Worm (Caenorhabditis elegans): ENCODE data around the gene F55G11.10.

Gene F55G11.10

ce11 chrIV:12969141-12969540 lies 20.6 kb downstream of the F55G11.10 start, which contains the start of gene F55G11.2:
Gene F55G11.2, minus strand, starts transcription at chrIV:12969289.
- TF ChIP-seq unc-62 (GFP tag; optimal IDR thresholded peaks at IDR 0.05): no peak
- TF ChIP-seq mep-1 (tag; optimal IDR thresholded peaks at IDR 0.05): no peak
- TF ChIP-seq sptf-1 (tag; optimal IDR thresholded peaks at IDR 0.05): no peak
- no peak for TF ChIP-seq snpc-4 (tag; optimal IDR thresholded peaks at IDR 0.05)
- no peak for TF ChIP-seq lin-13 (tag; optimal IDR thresholded peaks at IDR 0.05)
- no peak for TF ChIP-seq sem-2 (GFP tag; optimal IDR thresholded peaks at IDR 0.05)
- no peak for TF ChIP-seq flh-1 (GFP tag; optimal IDR thresholded peaks at IDR 0.05)
- no peak for TF ChIP-seq ceh-83 (GFP tag; optimal IDR thresholded peaks at IDR 0.05)
- TF ChIP-seq tbx-8 (GFP tag; optimal IDR thresholded peaks at IDR 0.05): no peak
- no peak for TF ChIP-seq ceh-43 (GFP tag; optimal IDR thresholded peaks at IDR 0.05)
- TF ChIP-seq unc-120 (tag; optimal IDR thresholded peaks at IDR 0.05; ENCODE audit: poor library complexity, severe bottlenecking): no peak
- no peak for TF ChIP-seq ztf-11 (tag; optimal IDR thresholded peaks at IDR 0.05)
- TF ChIP-seq elt-1 (tag; optimal IDR thresholded peaks at IDR 0.05; ENCODE audit: borderline replicate concordance, insufficient read depth): no peak
- TF ChIP-seq nhr-237 (tag; optimal IDR thresholded peaks at IDR 0.05): no peak
- TF ChIP-seq zip-8 (tag; optimal IDR thresholded peaks at IDR 0.05): no peak

DNA sequence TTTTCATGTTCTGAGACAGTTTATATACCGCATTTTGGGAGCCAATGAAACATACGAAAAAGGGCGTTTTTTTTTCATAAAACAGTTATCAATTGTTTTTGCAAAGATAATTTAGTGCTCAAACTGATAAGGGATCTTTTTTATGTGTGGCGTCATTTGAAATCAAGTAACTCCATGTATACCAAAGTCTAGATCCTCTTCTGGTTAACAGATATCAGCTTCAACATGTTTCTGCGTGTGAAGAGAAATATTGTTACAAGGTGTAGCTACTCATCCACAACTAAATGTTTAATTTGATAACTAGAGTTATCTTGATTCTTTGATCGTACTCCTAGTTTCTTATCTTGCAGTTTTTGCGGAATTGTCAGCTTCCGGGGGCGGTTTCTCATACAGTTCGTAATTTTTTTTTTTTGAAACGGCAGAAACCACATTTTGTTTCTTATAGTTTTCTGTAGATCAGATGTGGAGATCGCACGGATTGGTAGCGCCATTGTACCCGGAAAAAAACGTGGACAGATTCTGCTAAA lies 23.5 kb downstream of the F55G11.10 start:
- TF ChIP-seq M03D4.4 (tag; optimal IDR thresholded peaks at IDR 0.05) (no peak), ztf-11 (tag; optimal IDR thresholded peaks at IDR 0.05) (no peak), snpc-4 (tag; optimal IDR thresholded peaks at IDR 0.05) (no peak), nhr-2 (tag; optimal IDR thresholded peaks at IDR 0.05) (no peak), nhr-12 (tag; optimal IDR thresholded peaks at IDR 0.05) (no peak), mab-5 (tag; optimal IDR thresholded peaks at IDR 0.05) (no peak), ham-2 (GFP tag; optimal IDR thresholded peaks at IDR 0.05) (no peak), lin-13 (tag; optimal IDR thresholded peaks at IDR 0.05) (no peak), zip-8 (tag; optimal IDR thresholded peaks at IDR 0.05) (no peak), unc-39 (tag; optimal IDR thresholded peaks at IDR 0.05) (no peak), unc-120 (tag; optimal IDR thresholded peaks at IDR 0.05; ENCODE audit: poor library complexity, severe bottlenecking) (no peak), pha-4 (tag; optimal IDR thresholded peaks at IDR 0.05) (no peak), lin-32 (GFP tag; optimal IDR thresholded peaks at IDR 0.05) (no peak), ceh-43 (GFP tag; optimal IDR thresholded peaks at IDR 0.05) (no peak), ces-1 (GFP tag; optimal IDR thresholded peaks at IDR 0.05) (no peak), hlh-1 (tag; optimal IDR thresholded peaks at IDR 0.05) (no peak), elt-1 (tag; optimal IDR thresholded peaks at IDR 0.05; ENCODE audit: borderline replicate concordance, insufficient read depth) (no peak), nhr-28 (tag; optimal IDR thresholded peaks at IDR 0.05) (no peak)

ce11 chrIV:12972780-12973179 lies 24.2 kb downstream of the F55G11.10 start:
- TF ChIP-seq tbx-8 (GFP tag; optimal IDR thresholded peaks at IDR 0.05): no peak
- no peak for TF ChIP-seq nhr-237 (tag; optimal IDR thresholded peaks at IDR 0.05)
- no peak for TF ChIP-seq elt-1 (tag; optimal IDR thresholded peaks at IDR 0.05; ENCODE audit: borderline replicate concordance, insufficient read depth)
- TF ChIP-seq zip-8 (tag; optimal IDR thresholded peaks at IDR 0.05): no peak
- no peak for TF ChIP-seq nhr-76 (tag; optimal IDR thresholded peaks at IDR 0.05)
- TF ChIP-seq sem-2 (GFP tag; optimal IDR thresholded peaks at IDR 0.05): no peak
- TF ChIP-seq nhr-12 (tag; optimal IDR thresholded peaks at IDR 0.05): no peak
- TF ChIP-seq lsy-2 (tag; optimal IDR thresholded peaks at IDR 0.05): no peak
- TF ChIP-seq ztf-11 (tag; optimal IDR thresholded peaks at IDR 0.05): no peak
- TF ChIP-seq sptf-1 (tag; optimal IDR thresholded peaks at IDR 0.05): no peak
- TF ChIP-seq unc-120 (tag; optimal IDR thresholded peaks at IDR 0.05; ENCODE audit: poor library complexity, severe bottlenecking): no peak
- no peak for TF ChIP-seq snpc-4 (tag; optimal IDR thresholded peaks at IDR 0.05)
- TF ChIP-seq lin-13 (tag; optimal IDR thresholded peaks at IDR 0.05): no peak
- TF ChIP-seq pha-4 (tag; optimal IDR thresholded peaks at IDR 0.05): no peak
- TF ChIP-seq ceh-83 (GFP tag; optimal IDR thresholded peaks at IDR 0.05): no peak
- no peak for TF ChIP-seq ceh-43 (GFP tag; optimal IDR thresholded peaks at IDR 0.05)
- TF ChIP-seq drap-1 (GFP tag; optimal IDR thresholded peaks at IDR 0.05): no peak
- no peak for TF ChIP-seq nhr-28 (tag; optimal IDR thresholded peaks at IDR 0.05)
- TF ChIP-seq mls-2 (tag; optimal IDR thresholded peaks at IDR 0.05): no peak
- no peak for TF ChIP-seq unc-62 (GFP tag; optimal IDR thresholded peaks at IDR 0.05)

DNA sequence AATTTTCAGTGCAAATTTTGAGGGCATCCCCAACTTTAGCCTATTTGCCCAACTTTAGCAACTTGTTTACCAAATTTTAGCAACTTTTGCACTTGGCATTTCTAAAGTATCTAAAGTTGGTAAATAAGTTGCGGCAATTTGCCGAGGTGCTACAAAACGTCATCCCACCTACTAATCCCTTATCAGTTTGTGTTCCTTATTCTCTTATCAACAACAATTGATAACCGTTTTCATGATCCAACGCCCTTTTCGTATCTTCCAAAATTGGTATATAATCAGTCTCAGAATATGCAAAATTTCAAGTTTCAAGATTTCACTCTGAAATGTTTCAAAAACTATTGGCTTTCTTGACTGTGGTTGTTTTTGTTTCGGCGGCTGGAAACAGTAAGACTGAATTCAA lies 24.8 kb downstream of the F55G11.10 start, which contains the start of gene F55G11.4:
TSS of gene F55G11.4 (plus strand) at position 289 of the 400 bp plus-strand sequence.
- TF ChIP-seq lin-13 (tag; optimal IDR thresholded peaks at IDR 0.05) (no peak), ces-1 (GFP tag; optimal IDR thresholded peaks at IDR 0.05) (no peak), mls-2 (tag; optimal IDR thresholded peaks at IDR 0.05) (no peak), bed-3 (GFP tag; optimal IDR thresholded peaks at IDR 0.05) (no peak), nhr-12 (tag; optimal IDR thresholded peaks at IDR 0.05) (no peak), tbx-8 (GFP tag; optimal IDR thresholded peaks at IDR 0.05) (no peak), elt-3 (tag; optimal IDR thresholded peaks at IDR 0.05) (no peak), pha-4 (tag; optimal IDR thresholded peaks at IDR 0.05) (no peak), mep-1 (tag; optimal IDR thresholded peaks at IDR 0.05) (no peak), mab-5 (tag; optimal IDR thresholded peaks at IDR 0.05) (no peak), zip-8 (tag; optimal IDR thresholded peaks at IDR 0.05) (no peak), sem-2 (GFP tag; optimal IDR thresholded peaks at IDR 0.05) (no peak), sptf-1 (tag; optimal IDR thresholded peaks at IDR 0.05) (no peak), blmp-1 (tag; optimal IDR thresholded peaks at IDR 0.05) (no peak), elt-1 (tag; optimal IDR thresholded peaks at IDR 0.05; ENCODE audit: borderline replicate concordance, insufficient read depth) (no peak), snpc-4 (tag; optimal IDR thresholded peaks at IDR 0.05) (no peak)

Measured in whole organism, mixed stage, embryonic.